Fruit fly (Drosophila melanogaster) whole organism, embryonic: Measurements from ENCODE around the gene CG46335.

Source experiments
- CG11085 ChIP-seq: fragments of 200-800 bp; sonication (Bioruptor generic); IDR thresholded peaks from 2 replicates; pipeline ENCODE4 v1.3.6; 2022; ENCODE audit warnings: missing biosample characterization, missing genetic modification characterization
- CG11247 ChIP-seq: fragments of 200-800 bp; sonication (Bioruptor generic); IDR thresholded peaks from 2 replicates; pipeline ENCODE4 v1.3.6; 2022; ENCODE audit warnings: missing biosample characterization, missing genetic modification characterization
- CG11723 ChIP-seq: fragments of 200-800 bp; sonication (Bioruptor generic); optimal IDR thresholded peaks from 2 replicates; lab custom pipeline; 2017; ENCODE audit warnings: missing biosample characterization, mild to moderate bottlenecking, missing genetic modification characterization
- CG13287 ChIP-seq: fragments of 200-800 bp; sonication (Bioruptor generic); IDR thresholded peaks from 2 replicates; pipeline ENCODE4 v1.3.6; 2022; ENCODE audit warnings: missing biosample characterization, missing genetic modification characterization; ENCODE audit not compliant: partially characterized antibody
- CG18599 ChIP-seq: fragments of 200-800 bp; sonication (Bioruptor generic); optimal IDR thresholded peaks from 3 replicates; lab custom pipeline; 2017; ENCODE audit warnings: missing biosample characterization, missing genetic modification characterization, mild to moderate bottlenecking, moderate library complexity, missing genetic modification reagents
- CG18764 ChIP-seq: fragments of 200-800 bp; sonication (Bioruptor generic); optimal IDR thresholded peaks from 3 replicates; lab custom pipeline; 2016; ENCODE audit warnings: missing biosample characterization, missing genetic modification characterization
- CG2129 ChIP-seq: fragments of 200-800 bp; sonication (Bioruptor generic); IDR thresholded peaks from 2 replicates; pipeline ENCODE4 v1.3.6; 2022; ENCODE audit warnings: missing biosample characterization, missing genetic modification characterization; ENCODE audit not compliant: partially characterized antibody
- CG3065 ChIP-seq: fragments of 200-800 bp; sonication (Bioruptor generic); optimal IDR thresholded peaks from 2 replicates; lab custom pipeline; 2016; ENCODE audit warnings: missing biosample characterization, missing genetic modification characterization
- CG33557 ChIP-seq: fragments of 200-800 bp; sonication (Bioruptor generic); optimal IDR thresholded peaks from 2 replicates; lab custom pipeline; 2019; ENCODE audit warnings: missing biosample characterization, mild to moderate bottlenecking, missing genetic modification characterization, moderate library complexity
- CG5180 ChIP-seq: fragments of 200-800 bp; sonication (Bioruptor generic); optimal IDR thresholded peaks from 3 replicates; lab custom pipeline; 2017; ENCODE audit warnings: missing biosample characterization, missing genetic modification characterization, mild to moderate bottlenecking, moderate library complexity, missing genetic modification reagents
- CG6765 ChIP-seq: fragments of 200-800 bp; sonication (Bioruptor generic); optimal IDR thresholded peaks from 3 replicates; lab custom pipeline; 2017; ENCODE audit warnings: missing biosample characterization, mild to moderate bottlenecking, missing genetic modification characterization
- CG8944 ChIP-seq: fragments of 200-800 bp; sonication (Bioruptor generic); optimal IDR thresholded peaks from 3 replicates; lab custom pipeline; 2016; ENCODE audit warnings: missing biosample characterization, missing genetic modification characterization
- Dek ChIP-seq: fragments of 200-800 bp; sonication (Bioruptor generic); optimal IDR thresholded peaks from 3 replicates; lab custom pipeline; 2019; ENCODE audit warnings: missing biosample characterization, mild to moderate bottlenecking, missing genetic modification characterization, moderate library complexity
- Dip2 ChIP-seq: fragments of 200-800 bp; sonication (Bioruptor generic); IDR thresholded peaks from 2 replicates; pipeline ENCODE4 v1.3.6; 2022; ENCODE audit warnings: missing biosample characterization, missing genetic modification characterization
- E2f1 ChIP-seq: fragments of 200-800 bp; sonication (Bioruptor generic); IDR thresholded peaks from 2 replicates; pipeline ENCODE4 v1.3.6; 2022; ENCODE audit warnings: missing biosample characterization, missing genetic modification characterization
- Ets97D ChIP-seq: fragments of 200-800 bp; sonication (Bioruptor generic); optimal IDR thresholded peaks from 3 replicates; lab custom pipeline; 2016; ENCODE audit warnings: missing biosample characterization, missing genetic modification characterization
- HLH54F ChIP-seq: fragments of 200-800 bp; sonication (Bioruptor generic); optimal IDR thresholded peaks from 3 replicates; lab custom pipeline; 2016; ENCODE audit warnings: missing biosample characterization, missing genetic modification characterization
- Hey ChIP-seq: fragments of 200-800 bp; sonication (Bioruptor generic); optimal IDR thresholded peaks from 3 replicates; lab custom pipeline; 2018; ENCODE audit warnings: missing biosample characterization, mild to moderate bottlenecking, missing genetic modification characterization
- HmgD ChIP-seq: fragments of 200-800 bp; sonication (Bioruptor generic); optimal IDR thresholded peaks from 3 replicates; lab custom pipeline; 2016; ENCODE audit warnings: missing biosample characterization, missing genetic modification characterization
- HmgZ ChIP-seq: fragments of 200-800 bp; sonication (Bioruptor generic); optimal IDR thresholded peaks from 2 replicates; lab custom pipeline; 2018; ENCODE audit warnings: missing biosample characterization, mild to moderate bottlenecking, missing genetic modification characterization
- Max ChIP-seq: fragments of 200-800 bp; sonication (Bioruptor generic); optimal IDR thresholded peaks from 2 replicates; lab custom pipeline; 2016; ENCODE audit warnings: missing biosample characterization, mild to moderate bottlenecking, missing genetic modification characterization
- Myb ChIP-seq: fragments of 200-800 bp; sonication (Bioruptor generic); optimal IDR thresholded peaks from 2 replicates; lab custom pipeline; 2016; ENCODE audit warnings: missing biosample characterization, missing genetic modification characterization
- Nf-YB ChIP-seq: fragments of 200-800 bp; sonication (Bioruptor generic); optimal IDR thresholded peaks from 3 replicates; lab custom pipeline; 2019; ENCODE audit warnings: missing biosample characterization, mild to moderate bottlenecking, missing genetic modification characterization, moderate library complexity
- PHDP ChIP-seq: fragments of 200-800 bp; sonication (Bioruptor generic); optimal IDR thresholded peaks from 3 replicates; lab custom pipeline; 2018; ENCODE audit warnings: missing biosample characterization, mild to moderate bottlenecking, missing genetic modification characterization, moderate library complexity
- Poxn ChIP-seq: fragments of 200-800 bp; sonication (Bioruptor generic); IDR thresholded peaks from 2 replicates; pipeline ENCODE4 v1.3.6; 2022; ENCODE audit warnings: missing biosample characterization, missing genetic modification characterization
- Side ChIP-seq: fragments of 200-800 bp; sonication (Bioruptor generic); optimal IDR thresholded peaks from 2 replicates; lab custom pipeline; 2016; ENCODE audit warnings: missing biosample characterization, missing genetic modification characterization
- Taf1 ChIP-seq: fragments of 200-800 bp; sonication (Bioruptor generic); IDR thresholded peaks from 2 replicates; pipeline ENCODE4 v1.3.6; 2022; ENCODE audit warnings: missing biosample characterization, missing genetic modification characterization
- ato ChIP-seq: fragments of 200-800 bp; sonication (Bioruptor generic); IDR thresholded peaks from 2 replicates; pipeline ENCODE4 v1.3.6; 2022; ENCODE audit warnings: missing biosample characterization, missing genetic modification characterization; ENCODE audit not compliant: partially characterized antibody
- corto ChIP-seq: fragments of 200-800 bp; sonication (Bioruptor generic); optimal IDR thresholded peaks from 2 replicates; lab custom pipeline; 2016; ENCODE audit warnings: missing biosample characterization, mild to moderate bottlenecking, missing genetic modification characterization, moderate library complexity
- crc ChIP-seq: fragments of 200-800 bp; sonication (Bioruptor generic); optimal IDR thresholded peaks from 2 replicates; lab custom pipeline; 2016; ENCODE audit warnings: missing biosample characterization, missing genetic modification characterization
- dati ChIP-seq: fragments of 200-800 bp; sonication (Bioruptor generic); IDR thresholded peaks from 2 replicates; pipeline ENCODE4 v1.3.6; 2022; ENCODE audit warnings: missing biosample characterization, missing genetic modification characterization
- fd102C ChIP-seq: fragments of 200-800 bp; sonication (Bioruptor generic); optimal IDR thresholded peaks from 2 replicates; lab custom pipeline; 2018; ENCODE audit warnings: missing biosample characterization, mild to moderate bottlenecking, missing genetic modification characterization, moderate library complexity
- lmd ChIP-seq: fragments of 200-800 bp; sonication (Bioruptor generic); IDR thresholded peaks from 2 replicates; pipeline ENCODE4 v1.3.6; 2022; ENCODE audit warnings: missing biosample characterization, missing genetic modification characterization
- mam ChIP-seq: fragments of 200-800 bp; sonication (Bioruptor generic); optimal IDR thresholded peaks from 3 replicates; lab custom pipeline; 2016; ENCODE audit warnings: missing biosample characterization, missing genetic modification characterization
- otp ChIP-seq: fragments of 200-800 bp; sonication (Bioruptor generic); IDR thresholded peaks from 3 replicates; pipeline ENCODE4, ENCODE4 v1.3.6; 2022; ENCODE audit warnings: missing biosample characterization, missing genetic modification characterization
- pan ChIP-seq, 4 experiments: fragments of >200 bp in 3 of 4; fragments of 200-800 bp in 1 of 4; sonication (Bioruptor generic) in 1 of 4; optimal IDR thresholded peaks in 3 of 4; IDR thresholded peaks in 1 of 4; 2 replicates each; pipeline versions ENCODE4 v1.3.6 to Lab custom; 2017 to 2022; ENCODE audit warnings: missing biosample characterization in 2 of 4, missing genetic modification characterization in 2 of 4, mixed read lengths in 1 of 4
- pfk ChIP-seq: fragments of 200-800 bp; sonication (Bioruptor generic); optimal IDR thresholded peaks from 2 replicates; lab custom pipeline; 2018; ENCODE audit warnings: missing biosample characterization, mild to moderate bottlenecking, missing genetic modification characterization, moderate library complexity
- run ChIP-seq: fragments of 200-800 bp; sonication (Bioruptor generic); optimal IDR thresholded peaks from 3 replicates; lab custom pipeline; 2018; ENCODE audit warnings: missing biosample characterization, mild to moderate bottlenecking, missing genetic modification characterization
- sc ChIP-seq, 3 experiments: fragments of >200 bp in 2 of 3; fragments of 200-800 bp in 1 of 3; sonication (Bioruptor generic) in 1 of 3; optimal IDR thresholded peaks; 2 replicates in 2 of 3; 3 replicates in 1 of 3; lab custom pipeline; 2017; ENCODE audit warnings: mild to moderate bottlenecking in 1 of 3, missing biosample characterization in 1 of 3, missing genetic modification characterization in 1 of 3, missing genetic modification reagents in 1 of 3
- tio ChIP-seq: fragments of 200-800 bp; sonication (Bioruptor generic); optimal IDR thresholded peaks from 2 replicates; lab custom pipeline; 2017; ENCODE audit warnings: missing biosample characterization, missing genetic modification characterization, inconsistent platforms
- tup ChIP-seq: fragments of 200-800 bp; sonication (Bioruptor generic); optimal IDR thresholded peaks from 2 replicates; lab custom pipeline; 2016; ENCODE audit warnings: missing biosample characterization, mild to moderate bottlenecking, missing genetic modification characterization, moderate library complexity
- vvl ChIP-seq: fragments of 200-800 bp; sonication (Bioruptor generic); IDR thresholded peaks from 2 replicates; pipeline ENCODE4 v1.3.6; 2022; ENCODE audit warnings: missing biosample characterization, missing genetic modification characterization
- zfh2 ChIP-seq: fragments of 200-800 bp; sonication (Bioruptor generic); optimal IDR thresholded peaks from 2 replicates; lab custom pipeline; 2016; ENCODE audit warnings: missing biosample characterization, missing genetic modification characterization

CG46335 gene

DNA sequence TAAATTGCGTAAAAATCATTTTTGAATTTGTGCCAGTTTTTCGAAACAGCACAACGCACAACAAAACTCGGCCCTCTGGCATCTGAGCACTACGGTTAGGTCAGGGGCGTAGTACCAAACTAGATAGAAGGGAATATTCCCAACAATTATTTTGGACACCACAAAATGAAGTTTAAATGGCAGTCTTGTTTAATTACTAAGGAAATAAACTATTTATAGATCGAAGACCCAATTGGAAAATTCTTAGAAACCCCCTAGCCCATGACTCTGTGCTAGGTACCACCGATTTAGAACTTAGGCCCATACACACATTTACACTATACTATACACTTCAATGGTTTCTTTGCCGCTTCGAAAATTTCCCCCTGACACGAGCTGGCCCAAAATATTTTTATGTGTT, 38.5 kb upstream of the CG46335 start (continued):
- peak; percentile 80 for TF ChIP-seq HLH54F (GFP tag; lab: Kevin White, UChicago)
- no peak for TF ChIP-seq pfk (GFP tag; lab: Kevin White, UChicago)
- TF ChIP-seq E2f1 (GFP tag; lab: Robert Waterston, UW): peak; percentile 64
- TF ChIP-seq CG8944 (GFP tag; lab: Kevin White, UChicago): peak; percentile 50
- TF ChIP-seq Side (GFP tag; lab: Kevin White, UChicago): peak; percentile 48
- peak; percentile 55 for TF ChIP-seq Myb (GFP tag; lab: Kevin White, UChicago)
- TF ChIP-seq sc (optimal IDR thresholded peaks at IDR 0.05; lab: Kevin White, UChicago): no peak
- no peak for TF ChIP-seq sc (GFP tag; optimal IDR thresholded peaks at IDR 0.05; lab: Kevin White, UChicago)
- TF ChIP-seq vvl (GFP tag; lab: Robert Waterston, UW): peak; percentile 82; the same call in 1 of the 2 replicates
- peak; percentile 39 for TF ChIP-seq tio (GFP tag; lab: Kevin White, UChicago)
- no peak for TF ChIP-seq Max
- no peak for TF ChIP-seq CG2129 (GFP tag; lab: Robert Waterston, UW)
- peak; percentile 78 for TF ChIP-seq Dek (tag; lab: Kevin White, UChicago)
- TF ChIP-seq CG3065 (GFP tag; lab: Kevin White, UChicago): no peak
- TF ChIP-seq CG11247 (GFP tag; lab: Robert Waterston, UW): peak; percentile 84
- TF ChIP-seq lmd (GFP tag; lab: Robert Waterston, UW): peak; percentile 93
- TF ChIP-seq zfh2: peak; percentile 81
- peak; percentile 49 for TF ChIP-seq CG5180 (GFP tag; lab: Kevin White, UChicago)
- no peak for TF ChIP-seq Hey (tag; lab: Kevin White, UChicago)
- no peak for TF ChIP-seq HmgD (GFP tag; lab: Kevin White, UChicago)
- TF ChIP-seq mam: peak; percentile 83
- TF ChIP-seq Poxn (GFP tag; lab: Robert Waterston, UW): peak; percentile 76; the same call in 1 of the 2 replicates
- TF ChIP-seq CG33557 (GFP tag; lab: Kevin White, UChicago): no peak
- peak; percentile 36 for TF ChIP-seq Ets97D
- no peak for TF ChIP-seq corto (GFP tag; lab: Kevin White, UChicago)
- peak; percentile 27 for TF ChIP-seq Nf-YB (GFP tag; lab: Kevin White, UChicago)
- TF ChIP-seq CG11723 (GFP tag; lab: Kevin White, UChicago): peak; percentile 9
- TF ChIP-seq fd102C (GFP tag; lab: Kevin White, UChicago): no peak
- peak; percentile 79 for TF ChIP-seq Taf1 (GFP tag; lab: Robert Waterston, UW)
- TF ChIP-seq CG11085: peak; percentile 77
- TF ChIP-seq CG18599 (GFP tag; lab: Kevin White, UChicago): peak; percentile 78
- peak; percentile 14 for TF ChIP-seq run (tag; lab: Kevin White, UChicago)
- TF ChIP-seq CG6765 (GFP tag; lab: Kevin White, UChicago): peak; percentile 43
- no peak for TF ChIP-seq pan (optimal IDR thresholded peaks at IDR 0.05; lab: Kevin White, UChicago)
- TF ChIP-seq pan (GFP tag; optimal IDR thresholded peaks at IDR 0.05 in 1 of 2, IDR thresholded peaks at IDR 0.05 in 1 of 2): peak in 1 of 2 experiments; percentile 84
- TF ChIP-seq dati (GFP tag; lab: Robert Waterston, UW): 0 out of 2 replicates have a peak, but pooled peaks have one; percentile 31
- peak; percentile 8 for TF ChIP-seq tup (GFP tag; lab: Kevin White, UChicago)
- TF ChIP-seq crc: peak; percentile 44
- TF ChIP-seq Dip2 (GFP tag; lab: Robert Waterston, UW): 0 out of 2 replicates have a peak, but pooled peaks have one; percentile 14
- TF ChIP-seq PHDP (tag; lab: Kevin White, UChicago): peak; percentile 75
- 0 out of 3 replicates have a peak, but pooled peaks have one; percentile 38 for TF ChIP-seq otp
- TF ChIP-seq ato: no peak
- TF ChIP-seq CG18764: peak; percentile 36
- no peak for TF ChIP-seq CG13287 (GFP tag; lab: Robert Waterston, UW)
- TF ChIP-seq HmgZ (tag; lab: Kevin White, UChicago): peak; percentile 73
